Worm (Caenorhabditis elegans): Measurements from ENCODE around the gene unc-16.

DNA sequence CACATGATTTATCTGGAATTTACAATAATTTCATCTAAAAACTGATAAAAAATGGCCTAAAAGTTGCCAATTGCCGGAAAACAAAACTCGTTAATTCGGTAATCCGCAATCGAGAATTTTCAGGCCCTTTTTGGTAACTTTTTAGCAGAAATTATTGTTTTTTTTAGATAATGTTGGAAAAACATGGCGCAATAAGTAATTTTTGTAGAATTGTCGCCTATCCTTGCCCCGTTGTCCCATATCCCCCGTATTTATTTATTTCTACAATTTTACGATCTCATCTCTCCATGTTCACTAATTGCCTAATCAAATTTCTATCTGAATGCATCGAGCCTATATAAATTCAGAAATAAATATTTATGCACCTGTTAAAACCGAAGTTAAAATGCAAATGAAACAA is 33.1 kb upstream of the unc-16 start:
- no peak for TF ChIP-seq sptf-1 (tag; optimal IDR thresholded peaks at IDR 0.05)
- TF ChIP-seq lin-32 (GFP tag; optimal IDR thresholded peaks at IDR 0.05) = no peak
- no peak for TF ChIP-seq pha-4 (tag; optimal IDR thresholded peaks at IDR 0.05)

Measured in whole organism, mixed stage, embryonic.